Worm (Caenorhabditis elegans): ENCODE results near the gene C05E4.12.

DNA sequence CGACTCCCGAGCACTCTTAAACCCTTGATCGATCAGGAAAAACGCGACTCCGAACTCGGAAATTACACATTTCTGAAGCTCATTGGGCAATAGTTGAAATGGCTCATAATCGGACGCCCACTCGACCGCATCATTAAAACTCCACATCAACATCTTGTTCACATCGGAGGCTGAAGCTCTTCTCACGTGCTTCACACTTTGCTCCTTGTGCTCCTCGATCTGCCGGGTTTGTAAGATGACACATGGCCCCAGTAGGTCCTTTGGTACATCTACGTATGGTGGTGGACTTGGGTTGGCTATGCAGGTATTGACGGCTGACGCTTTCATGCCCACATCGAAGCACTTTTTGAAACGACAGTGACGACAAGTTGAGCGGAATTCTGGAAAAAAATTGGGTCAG lies 41.7 kb upstream of the C05E4.12 start:
- TF ChIP-seq aly-1 (tag; optimal IDR thresholded peaks at IDR 0.05) (no peak), ceh-13 (GFP tag; optimal IDR thresholded peaks at IDR 0.05) (no peak), ama-1 (optimal IDR thresholded peaks at IDR 0.05) (no peak), hmg-4 (GFP tag; optimal IDR thresholded peaks at IDR 0.05) (no peak), F13C5.2 (tag; optimal IDR thresholded peaks at IDR 0.05) (no peak), ets-7 (tag; optimal IDR thresholded peaks at IDR 0.05) (no peak), flt-1 (GFP tag; IDR thresholded peaks at IDR 0.05) (no peak), tbx-11 (GFP tag; IDR thresholded peaks at IDR 0.05) (no peak), sea-1 (GFP tag; conservative IDR thresholded peaks at IDR 0.05) (no peak), tra-4 (tag; optimal IDR thresholded peaks at IDR 0.05) (no peak), B0310.2 (tag; optimal IDR thresholded peaks at IDR 0.05) (no peak), hnd-1 (tag; optimal IDR thresholded peaks at IDR 0.05) (no peak), pes-1 (GFP tag; IDR thresholded peaks at IDR 0.05) (no peak)

Measured in whole organism, early embryonic.